Worm (Caenorhabditis elegans) whole organism, L1 larva: ENCODE data around the gene F56A11.4.

ENCODE experiments used
- C04F5.9 ChIP-seq: sonication (generic microtip); optimal IDR thresholded peaks from 2 replicates; lab custom pipeline; 2016; ENCODE audit warnings: missing genetic modification characterization, missing compliant biosample characterization
- C34B4.2 ChIP-seq: sonication (generic microtip); optimal IDR thresholded peaks from 2 replicates; lab custom pipeline; 2017; ENCODE audit warnings: mild to moderate bottlenecking, missing genetic modification characterization, missing compliant biosample characterization
- F16B12.6 ChIP-seq: fragments of 150-350 bp; optimal IDR thresholded peaks from 2 replicates; lab custom pipeline; 2014; ENCODE audit warnings: missing biosample characterization, missing genetic modification characterization
- aha-1 ChIP-seq: fragments of 150-350 bp; optimal IDR thresholded peaks from 2 replicates; lab custom pipeline; 2014; ENCODE audit warnings: missing biosample characterization, missing genetic modification characterization
- alr-1 ChIP-seq: fragments of 200-800 bp; sonication (Bioruptor generic); optimal IDR thresholded peaks from 2 replicates; lab custom pipeline; 2018; ENCODE audit warnings: borderline replicate concordance, mild to moderate bottlenecking, missing genetic modification characterization, missing compliant biosample characterization
- aly-2 ChIP-seq: fragments of 150-350 bp; optimal IDR thresholded peaks from 2 replicates; lab custom pipeline; 2014; ENCODE audit warnings: missing biosample characterization, missing genetic modification characterization
- ama-1 ChIP-seq: fragments of 150-350 bp; optimal IDR thresholded peaks from 2 replicates; lab custom pipeline; 2014
- dpl-1 ChIP-seq, 3 experiments: fragments of 150-350 bp in 2 of 3; sonication (generic microtip) in 1 of 3; optimal IDR thresholded peaks; 2 replicates each; lab custom pipeline; 2014 to 2017; ENCODE audit warnings: missing biosample characterization in 3 of 3, missing genetic modification characterization in 3 of 3, missing genetic modification reagents in 3 of 3
- efl-1 ChIP-seq, 4 experiments: fragments of 150-350 bp; optimal IDR thresholded peaks in 3 of 4; peaks in 1 of 4; 1 replicate in 1 of 4; 2 replicates in 3 of 4; lab custom pipeline; 2014; ENCODE audit warnings: missing biosample characterization in 2 of 4, missing genetic modification characterization in 2 of 4, missing genetic modification reagents in 2 of 4
- egl-27 ChIP-seq, 2 experiments: fragments of 150-350 bp in 1 of 2; sonication (generic microtip); optimal IDR thresholded peaks; 3 replicates each; lab custom pipeline; 2017 to 2018; ENCODE audit warnings: missing biosample characterization in 2 of 2, missing genetic modification characterization in 2 of 2, missing genetic modification reagents in 2 of 2
- elt-2 ChIP-seq: sonication (generic microtip); optimal IDR thresholded peaks from 2 replicates; lab custom pipeline; 2016; ENCODE audit warnings: missing genetic modification characterization, mild to moderate bottlenecking, inconsistent platforms, missing compliant biosample characterization, missing genetic modification reagents
- fkh-4 ChIP-seq: sonication (generic microtip); optimal IDR thresholded peaks from 2 replicates; lab custom pipeline; 2016; ENCODE audit warnings: missing compliant biosample characterization, missing genetic modification characterization, borderline replicate concordance
- irx-1 ChIP-seq: sonication (generic microtip); optimal IDR thresholded peaks from 2 replicates; lab custom pipeline; 2016; ENCODE audit warnings: missing genetic modification characterization, missing compliant biosample characterization
- lin-15B ChIP-seq: fragments of 150-350 bp; sonication (generic microtip); optimal IDR thresholded peaks from 3 replicates; lab custom pipeline; 2014; ENCODE audit warnings: missing biosample characterization, missing genetic modification characterization
- lin-39 ChIP-seq: fragments of 150-350 bp; optimal IDR thresholded peaks from 2 replicates; lab custom pipeline; 2014; ENCODE audit warnings: missing biosample characterization, missing genetic modification reagents, missing genetic modification characterization
- lsy-2 ChIP-seq, 2 experiments: fragments of 150-350 bp; optimal IDR thresholded peaks; 2 replicates each; lab custom pipeline; 2014; ENCODE audit warnings: missing biosample characterization in 2 of 2, missing genetic modification characterization in 2 of 2
- mdl-1 ChIP-seq, 2 experiments: fragments of 150-350 bp; optimal IDR thresholded peaks; 2 replicates each; lab custom pipeline; 2014 to 2017; ENCODE audit warnings: missing biosample characterization in 2 of 2, missing genetic modification characterization in 2 of 2, inconsistent platforms in 1 of 2
- nhr-19 ChIP-seq: fragments of 200-800 bp; sonication (Bioruptor generic); conservative IDR thresholded peaks from 2 replicates; pipeline ENCODE4 v1.3.6; 2022; ENCODE audit warnings: missing genetic modification characterization, missing compliant biosample characterization
- nhr-20 ChIP-seq: sonication (generic microtip); optimal IDR thresholded peaks from 2 replicates; lab custom pipeline; 2016; ENCODE audit warnings: mild to moderate bottlenecking, missing genetic modification characterization, missing compliant biosample characterization
- nhr-28 ChIP-seq: fragments of 150-350 bp; optimal IDR thresholded peaks from 2 replicates; lab custom pipeline; 2014; ENCODE audit warnings: missing biosample characterization, missing genetic modification characterization
- nhr-71 ChIP-seq: sonication (generic microtip); optimal IDR thresholded peaks from 2 replicates; lab custom pipeline; 2016; ENCODE audit warnings: mild to moderate bottlenecking, missing genetic modification characterization, moderate library complexity, missing compliant biosample characterization
- nhr-76 ChIP-seq: sonication (generic microtip); optimal IDR thresholded peaks from 2 replicates; lab custom pipeline; 2017; ENCODE audit warnings: missing biosample characterization, missing genetic modification characterization
- nhr-90 ChIP-seq: sonication (generic microtip); optimal IDR thresholded peaks from 2 replicates; lab custom pipeline; 2016; ENCODE audit warnings: mild to moderate bottlenecking, missing genetic modification characterization, missing compliant biosample characterization; ENCODE audit not compliant: poor library complexity
- pag-3 ChIP-seq: sonication (generic microtip); optimal IDR thresholded peaks from 2 replicates; lab custom pipeline; 2017; ENCODE audit warnings: missing genetic modification characterization, mild to moderate bottlenecking, missing compliant biosample characterization, antibody characterized with exemption, borderline replicate concordance; ENCODE audit not compliant: insufficient read depth
- pax-3 ChIP-seq: fragments of 200-800 bp; sonication (Bioruptor generic); optimal IDR thresholded peaks from 2 replicates; lab custom pipeline; 2018; ENCODE audit warnings: mild to moderate bottlenecking, missing genetic modification characterization, moderate library complexity, missing compliant biosample characterization
- rnt-1 ChIP-seq: sonication (generic microtip); optimal IDR thresholded peaks from 2 replicates; lab custom pipeline; 2016; ENCODE audit warnings: mild to moderate bottlenecking, missing genetic modification characterization, moderate library complexity, missing compliant biosample characterization
- snpc-4 ChIP-seq: fragments of 150-350 bp; optimal IDR thresholded peaks from 2 replicates; lab custom pipeline; 2014; ENCODE audit warnings: missing biosample characterization, missing genetic modification characterization
- snu-23 ChIP-seq: sonication (generic microtip); optimal IDR thresholded peaks from 2 replicates; lab custom pipeline; 2016; ENCODE audit warnings: missing genetic modification characterization, missing compliant biosample characterization
- sox-4 ChIP-seq: sonication (generic microtip); optimal IDR thresholded peaks from 2 replicates; lab custom pipeline; 2016; ENCODE audit warnings: missing genetic modification characterization, missing compliant biosample characterization
- sptf-1 ChIP-seq: fragments of 150-350 bp; optimal IDR thresholded peaks from 2 replicates; lab custom pipeline; 2014; ENCODE audit warnings: missing biosample characterization, missing genetic modification characterization
- xbp-1 ChIP-seq: sonication (generic microtip); optimal IDR thresholded peaks from 2 replicates; lab custom pipeline; 2016; ENCODE audit warnings: missing genetic modification characterization, missing compliant biosample characterization
- zag-1 ChIP-seq: fragments of 150-350 bp; optimal IDR thresholded peaks from 2 replicates; lab custom pipeline; 2014; ENCODE audit warnings: missing biosample characterization, missing genetic modification characterization

The F56A11.4 gene

ce11 chrIV:594840-595239 lies 46.7 kb downstream of the F56A11.4 start:
- TF ChIP-seq mdl-1 (tag; optimal IDR thresholded peaks at IDR 0.05; lab: Kevin White, UChicago): no peak
- no peak for TF ChIP-seq sox-4 (tag; lab: Kevin White, UChicago)
- no peak for TF ChIP-seq xbp-1 (tag; lab: Kevin White, UChicago)
- no peak for TF ChIP-seq aly-2 (tag; lab: Kevin White, UChicago)
- TF ChIP-seq efl-1 (optimal IDR thresholded peaks at IDR 0.05; lab: Kevin White, UChicago): no peak
- TF ChIP-seq efl-1 (GFP tag; optimal IDR thresholded peaks at IDR 0.05 in 1 of 2; lab: Kevin White, UChicago): no peak
- no peak for TF ChIP-seq rnt-1 (tag; lab: Kevin White, UChicago)
- TF ChIP-seq dpl-1 (GFP tag; optimal IDR thresholded peaks at IDR 0.05; lab: Kevin White, UChicago): no peak
- no peak for TF ChIP-seq nhr-71 (tag; lab: Kevin White, UChicago)
- TF ChIP-seq alr-1 (tag; lab: Kevin White, UChicago): no peak
- TF ChIP-seq nhr-28: no peak
- no peak for TF ChIP-seq aha-1
- no peak for TF ChIP-seq egl-27 (tag; optimal IDR thresholded peaks at IDR 0.05; lab: Kevin White, UChicago)
- TF ChIP-seq nhr-76 (tag; lab: Kevin White, UChicago): no peak
- TF ChIP-seq C04F5.9 (tag; lab: Kevin White, UChicago): no peak
- TF ChIP-seq lsy-2 (tag; optimal IDR thresholded peaks at IDR 0.05; lab: Kevin White, UChicago): no peak
- no peak for TF ChIP-seq irx-1 (tag; lab: Kevin White, UChicago)
- TF ChIP-seq sptf-1 (tag; lab: Kevin White, UChicago): no peak
- TF ChIP-seq ama-1 (lab: Kevin White, UChicago): no peak

- TF ChIP-seq elt-2 (tag; lab: Kevin White, UChicago) (no peak), nhr-90 (tag; lab: Kevin White, UChicago) (no peak), nhr-19 (no peak), nhr-20 (tag; lab: Kevin White, UChicago) (no peak), lin-39 (tag; lab: Kevin White, UChicago) (no peak), irx-1 (tag; lab: Kevin White, UChicago) (no peak), F16B12.6 (no peak), pag-3 (tag; lab: Kevin White, UChicago) (no peak), snpc-4 (tag; lab: Kevin White, UChicago) (no peak)
- TF ChIP-seq, all 84 proteins: peak for 0
Measured at ce11 chrIV:596292-596952, 48.3 kb downstream of the F56A11.4 start, which contains the start of the genes C18H7.7 and C18H7.11. C18H7.7 (minus strand) TSS chrIV:596392. C18H7.11 (plus strand) TSS chrIV:596902.

ce11 chrIV:601595-601994 lies 53.5 kb downstream of the F56A11.4 start, which contains the start of gene srt-59:
srt-59 (minus strand) TSS chrIV:601695.
- TF ChIP-seq zag-1 (tag; lab: Kevin White, UChicago) (no peak), pax-3 (tag; lab: Kevin White, UChicago) (no peak), snu-23 (GFP tag; lab: Kevin White, UChicago) (no peak), ama-1 (lab: Kevin White, UChicago) (no peak), C34B4.2 (tag; lab: Kevin White, UChicago) (no peak), lin-15B (tag; lab: Kevin White, UChicago) (no peak), nhr-76 (tag; lab: Kevin White, UChicago) (no peak), fkh-4 (tag; lab: Kevin White, UChicago) (no peak), sox-4 (tag; lab: Kevin White, UChicago) (no peak)
